Fruit fly (Drosophila melanogaster) whole organism, prepupa: Measurements from ENCODE around the gene uif.
A peak's percentile ranks its signal among the peaks of the same experiment; 100 is the strongest.

Experiments used
- CG11762 ChIP-seq: fragments of 200-800 bp; sonication (Bioruptor generic); optimal IDR thresholded peaks from 3 replicates; lab custom pipeline; 2016; ENCODE audit warnings: missing biosample characterization, missing genetic modification characterization; ENCODE audit not compliant: insufficient read depth
- CG11902 ChIP-seq: fragments of 200-800 bp; sonication (Bioruptor generic); optimal IDR thresholded peaks from 3 replicates; lab custom pipeline; 2016; ENCODE audit warnings: missing biosample characterization, missing genetic modification characterization
- CG34406 ChIP-seq: fragments of 200-800 bp; sonication (Bioruptor generic); optimal IDR thresholded peaks from 3 replicates; lab custom pipeline; 2016; ENCODE audit warnings: missing biosample characterization, missing genetic modification characterization
- CG6808 ChIP-seq: fragments of 200-800 bp; sonication (Bioruptor generic); optimal IDR thresholded peaks from 3 replicates; lab custom pipeline; 2017; ENCODE audit warnings: missing biosample characterization, missing genetic modification characterization, mild to moderate bottlenecking, moderate library complexity, missing genetic modification reagents
- Eip75B ChIP-seq: fragments of 200-800 bp; sonication (Bioruptor generic); optimal IDR thresholded peaks from 3 replicates; lab custom pipeline; 2016; ENCODE audit warnings: missing biosample characterization, missing genetic modification characterization
- Gug ChIP-seq: fragments of 200-800 bp; sonication (Bioruptor generic); IDR thresholded peaks from 2 replicates; pipeline ENCODE4 v1.3.6; 2022; ENCODE audit warnings: missing biosample characterization, missing genetic modification characterization
- Lpt ChIP-seq: fragments of 200-800 bp; sonication (Bioruptor generic); optimal IDR thresholded peaks from 3 replicates; lab custom pipeline; 2016; ENCODE audit warnings: missing biosample characterization, missing genetic modification characterization
- pdm3 ChIP-seq: fragments of 200-800 bp; sonication (Bioruptor generic); optimal IDR thresholded peaks from 3 replicates; lab custom pipeline; 2016; ENCODE audit warnings: missing biosample characterization, missing genetic modification characterization
- svp ChIP-seq: fragments of 200-800 bp; sonication (Bioruptor generic); peaks from one replicate; lab custom pipeline; 2016; ENCODE audit warnings: missing biosample characterization, missing genetic modification characterization
- topi ChIP-seq: fragments of 200-800 bp; sonication (Bioruptor generic); optimal IDR thresholded peaks from 3 replicates; lab custom pipeline; 2016; ENCODE audit warnings: missing biosample characterization, missing genetic modification characterization

dm6 chr2L:7033100-7033675 lies 23.0 kb upstream of the uif start:
- TF ChIP-seq svp (GFP tag; lab: Kevin White, UChicago) (no peak), Lpt (GFP tag; lab: Kevin White, UChicago) (peak; percentile 49), CG11902 (GFP tag; lab: Kevin White, UChicago) (no peak), CG34406 (GFP tag; lab: Kevin White, UChicago) (peak; percentile 47), topi (peak; percentile 52), Gug (GFP tag; lab: Robert Waterston, UW) (0 out of 2 replicates have a peak, but pooled peaks have one; percentile 8), Eip75B (peak; percentile 57), CG11762 (peak; percentile 17), CG6808 (GFP tag; lab: Kevin White, UChicago) (peak; percentile 56), pdm3 (peak; percentile 54)
